Fruit fly (Drosophila melanogaster) whole organism, prepupa: ENCODE results near the gene St2.

Experiments
- Blimp-1 ChIP-seq: fragments of 200-800 bp; sonication (Bioruptor generic); optimal IDR thresholded peaks from 3 replicates; lab custom pipeline; 2017; ENCODE audit warnings: missing biosample characterization, missing genetic modification characterization, mild to moderate bottlenecking, moderate library complexity, missing genetic modification reagents
- CG10631 ChIP-seq: fragments of 200-800 bp; sonication (Bioruptor generic); optimal IDR thresholded peaks from 2 replicates; lab custom pipeline; 2016; ENCODE audit warnings: missing biosample characterization, missing genetic modification characterization
- CG10669 ChIP-seq: fragments of 200-800 bp; sonication (Bioruptor generic); optimal IDR thresholded peaks from 3 replicates; lab custom pipeline; 2018; ENCODE audit warnings: missing biosample characterization, mild to moderate bottlenecking, missing genetic modification characterization, moderate library complexity
- CG11294 ChIP-seq: fragments of 200-800 bp; sonication (Bioruptor generic); IDR thresholded peaks from 2 replicates; pipeline ENCODE4 v1.3.6; 2022; ENCODE audit warnings: missing biosample characterization, missing genetic modification characterization
- CG11762 ChIP-seq: fragments of 200-800 bp; sonication (Bioruptor generic); optimal IDR thresholded peaks from 3 replicates; lab custom pipeline; 2016; ENCODE audit warnings: missing biosample characterization, missing genetic modification characterization; ENCODE audit not compliant: insufficient read depth
- CG11902 ChIP-seq: fragments of 200-800 bp; sonication (Bioruptor generic); optimal IDR thresholded peaks from 3 replicates; lab custom pipeline; 2016; ENCODE audit warnings: missing biosample characterization, missing genetic modification characterization
- CG1621 ChIP-seq: fragments of 200-800 bp; sonication (Bioruptor generic); optimal IDR thresholded peaks from 3 replicates; lab custom pipeline; 2018; ENCODE audit warnings: missing biosample characterization, mild to moderate bottlenecking, missing genetic modification characterization
- CG3032 ChIP-seq: fragments of 200-800 bp; optimal IDR thresholded peaks from 2 replicates; lab custom pipeline; 2019; ENCODE audit warnings: missing biosample characterization, mild to moderate bottlenecking, missing genetic modification characterization, moderate library complexity
- CG31627 ChIP-seq: fragments of 200-800 bp; sonication (Bioruptor generic); optimal IDR thresholded peaks from 3 replicates; lab custom pipeline; 2016; ENCODE audit warnings: missing biosample characterization, missing genetic modification characterization
- CG34406 ChIP-seq: fragments of 200-800 bp; sonication (Bioruptor generic); optimal IDR thresholded peaks from 3 replicates; lab custom pipeline; 2016; ENCODE audit warnings: missing biosample characterization, missing genetic modification characterization
- CG3919 ChIP-seq: fragments of 200-800 bp; sonication (Bioruptor generic); optimal IDR thresholded peaks from 3 replicates; lab custom pipeline; 2016; ENCODE audit warnings: missing biosample characterization, missing genetic modification characterization
- CG4318 ChIP-seq: fragments of 200-800 bp; sonication (Bioruptor generic); optimal IDR thresholded peaks from 3 replicates; lab custom pipeline; 2017; ENCODE audit warnings: missing biosample characterization, mild to moderate bottlenecking, missing genetic modification characterization
- CG6276 ChIP-seq: fragments of 200-800 bp; sonication (Bioruptor generic); optimal IDR thresholded peaks from 2 replicates; lab custom pipeline; 2017; ENCODE audit warnings: missing biosample characterization, mild to moderate bottlenecking, missing genetic modification characterization
- CG6792 ChIP-seq: fragments of 200-800 bp; sonication (Bioruptor generic); optimal IDR thresholded peaks from 3 replicates; lab custom pipeline; 2016; ENCODE audit warnings: missing biosample characterization, missing genetic modification characterization
- CG6854 ChIP-seq: fragments of 200-800 bp; sonication (Bioruptor generic); optimal IDR thresholded peaks from 2 replicates; lab custom pipeline; 2017; ENCODE audit warnings: missing biosample characterization, mild to moderate bottlenecking, missing genetic modification characterization
- CG8119 ChIP-seq: fragments of 200-800 bp; sonication (Bioruptor generic); IDR thresholded peaks from 3 replicates; pipeline ENCODE4 v1.3.6; 2022; ENCODE audit warnings: missing biosample characterization, missing genetic modification characterization
- CG8632 ChIP-seq: fragments of 200-800 bp; sonication (Bioruptor generic); optimal IDR thresholded peaks from 3 replicates; lab custom pipeline; 2016; ENCODE audit warnings: missing biosample characterization, missing genetic modification characterization
- CG9139 ChIP-seq: fragments of 200-800 bp; sonication (Bioruptor generic); optimal IDR thresholded peaks from 3 replicates; lab custom pipeline; 2017; ENCODE audit warnings: missing biosample characterization, mild to moderate bottlenecking, missing genetic modification characterization
- Eip75B ChIP-seq: fragments of 200-800 bp; sonication (Bioruptor generic); optimal IDR thresholded peaks from 3 replicates; lab custom pipeline; 2016; ENCODE audit warnings: missing biosample characterization, missing genetic modification characterization
- Eip78C ChIP-seq: fragments of 200-800 bp; sonication (Bioruptor generic); peaks from one replicate; lab custom pipeline; 2016; ENCODE audit warnings: missing biosample characterization, missing genetic modification characterization
- Ets96B ChIP-seq: fragments of 200-800 bp; optimal IDR thresholded peaks from 2 replicates; lab custom pipeline; 2019; ENCODE audit warnings: missing biosample characterization, mild to moderate bottlenecking, missing genetic modification characterization, moderate library complexity
- Gug ChIP-seq: fragments of 200-800 bp; sonication (Bioruptor generic); IDR thresholded peaks from 2 replicates; pipeline ENCODE4 v1.3.6; 2022; ENCODE audit warnings: missing biosample characterization, missing genetic modification characterization
- Hr38 ChIP-seq: sonication (Bioruptor generic); optimal IDR thresholded peaks from 2 replicates; lab custom pipeline; 2016; ENCODE audit warnings: missing biosample characterization, missing genetic modification characterization
- Hr4 ChIP-seq: fragments of 200-800 bp; sonication (Bioruptor generic); optimal IDR thresholded peaks from 3 replicates; lab custom pipeline; 2016; ENCODE audit warnings: missing biosample characterization, missing genetic modification characterization
- Lpt ChIP-seq: fragments of 200-800 bp; sonication (Bioruptor generic); optimal IDR thresholded peaks from 3 replicates; lab custom pipeline; 2016; ENCODE audit warnings: missing biosample characterization, missing genetic modification characterization
- Met ChIP-seq: fragments of 200-800 bp; sonication (Bioruptor generic); optimal IDR thresholded peaks from 3 replicates; lab custom pipeline; 2016; ENCODE audit warnings: missing biosample characterization, missing genetic modification characterization
- OdsH ChIP-seq: fragments of 200-800 bp; sonication (Bioruptor generic); optimal IDR thresholded peaks from 3 replicates; lab custom pipeline; 2016; ENCODE audit warnings: missing biosample characterization, missing genetic modification characterization
- Smox ChIP-seq: fragments of 200-800 bp; sonication (Bioruptor generic); optimal IDR thresholded peaks from 3 replicates; lab custom pipeline; 2016; ENCODE audit warnings: missing biosample characterization, missing genetic modification characterization
- Sox102F ChIP-seq: fragments of 200-800 bp; sonication (Bioruptor generic); optimal IDR thresholded peaks from 2 replicates; lab custom pipeline; 2016; ENCODE audit warnings: missing biosample characterization, mild to moderate bottlenecking, missing genetic modification characterization
- Sox14 ChIP-seq: fragments of 200-800 bp; sonication (Bioruptor generic); optimal IDR thresholded peaks from 3 replicates; lab custom pipeline; 2016; ENCODE audit warnings: missing biosample characterization, missing genetic modification characterization
- Sox15 ChIP-seq: fragments of 200-800 bp; sonication (Bioruptor generic); optimal IDR thresholded peaks from 3 replicates; lab custom pipeline; 2016; ENCODE audit warnings: missing biosample characterization, missing genetic modification characterization
- achi ChIP-seq: fragments of 200-800 bp; sonication (Bioruptor generic); optimal IDR thresholded peaks from 3 replicates; lab custom pipeline; 2016; ENCODE audit warnings: missing biosample characterization, missing genetic modification characterization
- acj6 ChIP-seq: fragments of 200-800 bp; sonication (Bioruptor generic); optimal IDR thresholded peaks from 3 replicates; lab custom pipeline; 2016; ENCODE audit warnings: missing biosample characterization, missing genetic modification characterization
- dac ChIP-seq: fragments of 200-800 bp; sonication (Bioruptor generic); optimal IDR thresholded peaks from 2 replicates; lab custom pipeline; 2017; ENCODE audit warnings: missing biosample characterization, mild to moderate bottlenecking, missing genetic modification characterization
- dsx ChIP-seq: fragments of 200-800 bp; optimal IDR thresholded peaks from 3 replicates; lab custom pipeline; 2019; ENCODE audit warnings: missing biosample characterization, mild to moderate bottlenecking, missing genetic modification characterization, moderate library complexity; ENCODE audit not compliant: poor library complexity, severe bottlenecking
- eg ChIP-seq: fragments of 200-800 bp; sonication (Bioruptor generic); IDR thresholded peaks from 3 replicates; pipeline ENCODE4 v1.3.6; 2022; ENCODE audit warnings: missing biosample characterization, missing genetic modification characterization
- fd59A ChIP-seq: fragments of 200-800 bp; sonication (Bioruptor generic); optimal IDR thresholded peaks from 2 replicates; lab custom pipeline; 2017; ENCODE audit warnings: missing biosample characterization, mild to moderate bottlenecking, missing genetic modification characterization, missing genetic modification reagents
- fd85E ChIP-seq: fragments of 200-800 bp; sonication (Bioruptor generic); optimal IDR thresholded peaks from 3 replicates; lab custom pipeline; 2016; ENCODE audit warnings: missing biosample characterization, missing genetic modification characterization
- lz ChIP-seq: fragments of 200-800 bp; sonication (Bioruptor generic); optimal IDR thresholded peaks from 3 replicates; lab custom pipeline; 2016; ENCODE audit warnings: missing biosample characterization, missing genetic modification characterization
- salr ChIP-seq, 2 experiments: fragments of 200-800 bp; sonication (Bioruptor generic); optimal IDR thresholded peaks; 3 replicates each; lab custom pipeline; 2016 to 2018; ENCODE audit warnings: missing biosample characterization in 2 of 2, missing genetic modification characterization in 2 of 2, mild to moderate bottlenecking in 1 of 2
- spab ChIP-seq: fragments of 200-800 bp; sonication (Bioruptor generic); optimal IDR thresholded peaks from 2 replicates; lab custom pipeline; 2017; ENCODE audit warnings: missing biosample characterization, mild to moderate bottlenecking, missing genetic modification characterization, missing genetic modification reagents
- ss ChIP-seq, 2 experiments: fragments of 200-800 bp; sonication (Bioruptor generic); optimal IDR thresholded peaks; 2 replicates in 1 of 2; 3 replicates in 1 of 2; lab custom pipeline; 2017 to 2018; ENCODE audit warnings: mild to moderate bottlenecking in 2 of 2, missing biosample characterization in 2 of 2, missing genetic modification characterization in 2 of 2, moderate library complexity in 1 of 2
- svp ChIP-seq: fragments of 200-800 bp; sonication (Bioruptor generic); peaks from one replicate; lab custom pipeline; 2016; ENCODE audit warnings: missing biosample characterization, missing genetic modification characterization
- topi ChIP-seq: fragments of 200-800 bp; sonication (Bioruptor generic); optimal IDR thresholded peaks from 3 replicates; lab custom pipeline; 2016; ENCODE audit warnings: missing biosample characterization, missing genetic modification characterization
- vri ChIP-seq: fragments of 200-800 bp; sonication (Bioruptor generic); optimal IDR thresholded peaks from 3 replicates; lab custom pipeline; 2016; ENCODE audit warnings: missing biosample characterization, mild to moderate bottlenecking, missing genetic modification characterization

St2 gene

dm6 chr3R:9246879-9247621, 4.6 kb upstream of the St2 start (continued):
- TF ChIP-seq CG8632 (GFP tag; lab: Kevin White, UChicago) (peak; percentile 81), Sox14 (peak; percentile 90), CG10631 (GFP tag; lab: Kevin White, UChicago) (peak; percentile 82), achi (GFP tag; lab: Kevin White, UChicago) (peak; percentile 87), Sox15 (GFP tag; lab: Kevin White, UChicago) (peak; percentile 46), Sox102F (GFP tag; lab: Kevin White, UChicago) (peak; percentile 93), CG31627 (GFP tag; lab: Kevin White, UChicago) (peak; percentile 86), spab (GFP tag; lab: Kevin White, UChicago) (peak; percentile 55), Met (GFP tag; lab: Kevin White, UChicago) (peak; percentile 94), dsx (GFP tag; lab: Kevin White, UChicago) (peak; percentile 73), CG10669 (GFP tag; lab: Kevin White, UChicago) (peak; percentile 63), dac (GFP tag; lab: Kevin White, UChicago) (peak; percentile 39), ss (GFP tag; optimal IDR thresholded peaks at IDR 0.05; lab: Kevin White, UChicago) (peak; percentile 59 to 72), Hr38 (no peak), eg (GFP tag; lab: Robert Waterston, UW) (peak; percentile 78), CG9139 (peak; percentile 56), Gug (GFP tag; lab: Robert Waterston, UW) (peak; percentile 51), CG6792 (GFP tag; lab: Kevin White, UChicago) (peak; percentile 87), fd59A (GFP tag; lab: Kevin White, UChicago) (peak; percentile 33), svp (peak; percentile 96), CG6276 (GFP tag; lab: Kevin White, UChicago) (peak; percentile 79), CG11902 (GFP tag; lab: Kevin White, UChicago) (peak; percentile 46), Smox (GFP tag; lab: Kevin White, UChicago) (peak; percentile 91), fd85E (GFP tag; lab: Kevin White, UChicago) (peak; percentile 28), CG6854 (GFP tag; lab: Kevin White, UChicago) (peak; percentile 90), CG1621 (peak; percentile 54), acj6 (GFP tag; lab: Kevin White, UChicago) (peak; percentile 81), Lpt (GFP tag; lab: Kevin White, UChicago) (peak; percentile 69), Ets96B (tag; lab: Kevin White, UChicago) (peak; percentile 71), CG8119 (GFP tag; lab: Robert Waterston, UW) (peak; percentile 84), Eip75B (peak; percentile 92), CG34406 (peak; percentile 83)

DNA sequence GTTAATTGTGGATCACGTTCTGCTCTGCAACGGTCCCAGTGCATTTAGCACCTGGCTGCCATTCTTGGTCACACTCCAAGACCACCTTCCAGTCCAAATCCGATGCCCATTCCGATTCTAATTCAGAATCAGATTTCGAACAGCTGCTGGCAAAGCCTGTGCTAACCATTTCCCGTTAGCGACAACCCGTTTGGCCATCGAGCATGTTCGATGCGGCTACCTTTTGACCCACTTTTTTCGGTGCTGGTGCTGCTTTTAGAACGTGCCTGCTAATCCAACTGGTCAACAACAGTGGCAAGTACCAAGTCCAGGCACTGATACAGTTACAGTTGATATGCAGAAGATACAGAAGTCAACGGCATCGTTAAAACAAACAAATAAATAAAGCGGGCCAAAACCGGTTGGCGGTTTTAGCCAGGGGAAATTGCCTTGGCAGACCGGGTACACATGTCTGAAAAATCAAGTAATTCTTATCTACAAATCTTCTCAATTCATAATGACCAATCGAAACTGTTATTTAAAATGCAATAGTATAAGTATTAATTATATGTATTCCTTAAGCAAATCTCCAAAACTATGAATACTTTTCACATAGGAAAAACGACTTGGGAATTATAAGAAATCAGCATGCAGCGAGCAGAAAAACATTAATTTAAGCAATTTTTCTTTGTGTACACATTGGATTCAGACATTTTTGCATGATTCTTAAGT, 2.5 kb upstream of the St2 start:
- TF ChIP-seq lz (GFP tag; lab: Kevin White, UChicago) (peak; percentile 26), CG3032 (peak; percentile 38), CG6854 (GFP tag; lab: Kevin White, UChicago) (peak; percentile 14), Hr4 (GFP tag; lab: Kevin White, UChicago) (no peak), Ets96B (tag; lab: Kevin White, UChicago) (peak; percentile 5), dsx (GFP tag; lab: Kevin White, UChicago) (peak; percentile 13), CG11294 (no peak), vri (GFP tag; lab: Kevin White, UChicago) (no peak), Sox102F (GFP tag; lab: Kevin White, UChicago) (peak; percentile 56), Hr38 (no peak), CG11762 (GFP tag; lab: Kevin White, UChicago) (no peak), topi (GFP tag; lab: Kevin White, UChicago) (peak; percentile 49), Eip78C (GFP tag; lab: Kevin White, UChicago) (peak; percentile 77), Blimp-1 (GFP tag; lab: Kevin White, UChicago) (no peak), spab (GFP tag; lab: Kevin White, UChicago) (peak; percentile 21), OdsH (peak; percentile 27), CG3919 (GFP tag; lab: Kevin White, UChicago) (peak; percentile 37), CG6792 (GFP tag; lab: Kevin White, UChicago) (no peak), achi (GFP tag; lab: Kevin White, UChicago) (peak; percentile 7), CG10669 (GFP tag; lab: Kevin White, UChicago) (no peak), CG9139 (no peak), salr (GFP tag; optimal IDR thresholded peaks at IDR 0.05; lab: Kevin White, UChicago) (no peak), Sox14 (peak; percentile 19), CG4318 (no peak), fd85E (GFP tag; lab: Kevin White, UChicago) (no peak), Lpt (GFP tag; lab: Kevin White, UChicago) (peak; percentile 35), CG8119 (GFP tag; lab: Robert Waterston, UW) (peak; percentile 37; the same call in 1 of the 3 replicates)
